Fruit fly (Drosophila melanogaster) whole organism, embryonic: ENCODE measurements around the gene siz.

Experiments
- Atf3 ChIP-seq: fragments of 200-800 bp; sonication (Bioruptor generic); optimal IDR thresholded peaks from 3 replicates; lab custom pipeline; 2016; ENCODE audit warnings: missing biosample characterization, missing genetic modification characterization
- Bteb2 ChIP-seq: fragments of 200-800 bp; sonication (Bioruptor generic); optimal IDR thresholded peaks from 2 replicates; lab custom pipeline; 2016; ENCODE audit warnings: missing biosample characterization, missing genetic modification characterization
- CG11247 ChIP-seq: fragments of 200-800 bp; sonication (Bioruptor generic); IDR thresholded peaks from 2 replicates; pipeline ENCODE4 v1.3.6; 2022; ENCODE audit warnings: missing biosample characterization, missing genetic modification characterization
- CG11398 ChIP-seq: fragments of 200-800 bp; sonication (Bioruptor generic); optimal IDR thresholded peaks from 2 replicates; lab custom pipeline; 2016; ENCODE audit warnings: missing biosample characterization, missing genetic modification characterization
- CG13287 ChIP-seq: fragments of 200-800 bp; sonication (Bioruptor generic); IDR thresholded peaks from 2 replicates; pipeline ENCODE4 v1.3.6; 2022; ENCODE audit warnings: missing biosample characterization, missing genetic modification characterization; ENCODE audit not compliant: partially characterized antibody
- CG13424 ChIP-seq: fragments of 200-800 bp; sonication (Bioruptor generic); optimal IDR thresholded peaks from 2 replicates; lab custom pipeline; 2019; ENCODE audit warnings: missing biosample characterization, mild to moderate bottlenecking, missing genetic modification characterization, moderate library complexity
- CG13775 ChIP-seq: fragments of 200-800 bp; sonication (Bioruptor generic); optimal IDR thresholded peaks from 3 replicates; lab custom pipeline; 2017; ENCODE audit warnings: missing biosample characterization, mild to moderate bottlenecking, missing genetic modification characterization
- CG14014 ChIP-seq: fragments of 200-800 bp; sonication (Bioruptor generic); IDR thresholded peaks from 2 replicates; pipeline ENCODE4 v1.3.6; 2022; ENCODE audit warnings: missing biosample characterization, missing genetic modification characterization
- CG14050 ChIP-seq: fragments of 200-800 bp; sonication (Bioruptor generic); IDR thresholded peaks from 3 replicates; pipeline ENCODE4 v1.3.6; 2022; ENCODE audit warnings: missing biosample characterization, missing genetic modification characterization
- CG15073 ChIP-seq: fragments of 200-800 bp; sonication (Bioruptor generic); optimal IDR thresholded peaks from 2 replicates; lab custom pipeline; 2016; ENCODE audit warnings: missing biosample characterization, missing genetic modification characterization
- CG17328 ChIP-seq: fragments of 200-800 bp; sonication (Bioruptor generic); IDR thresholded peaks from 2 replicates; pipeline ENCODE4 v1.3.6; 2022; ENCODE audit warnings: missing biosample characterization, missing genetic modification characterization
- CG17359 ChIP-seq: fragments of 200-800 bp; sonication (Bioruptor generic); optimal IDR thresholded peaks from 3 replicates; lab custom pipeline; 2018; ENCODE audit warnings: missing biosample characterization, mild to moderate bottlenecking, missing genetic modification characterization, moderate library complexity
- CG17829 ChIP-seq: fragments of 200-800 bp; optimal IDR thresholded peaks from 2 replicates; lab custom pipeline; 2019; ENCODE audit warnings: missing biosample characterization, mild to moderate bottlenecking, missing genetic modification characterization, moderate library complexity
- CG3847 ChIP-seq: fragments of 200-800 bp; sonication (Bioruptor generic); IDR thresholded peaks from 2 replicates; pipeline ENCODE4 v1.3.6; 2022; ENCODE audit warnings: missing biosample characterization, missing genetic modification characterization
- CG4820 ChIP-seq: fragments of 200-800 bp; sonication (Bioruptor generic); optimal IDR thresholded peaks from 3 replicates; lab custom pipeline; 2016; ENCODE audit warnings: missing biosample characterization, missing genetic modification characterization
- CG6765 ChIP-seq: fragments of 200-800 bp; sonication (Bioruptor generic); optimal IDR thresholded peaks from 3 replicates; lab custom pipeline; 2017; ENCODE audit warnings: missing biosample characterization, mild to moderate bottlenecking, missing genetic modification characterization
- CG7556 ChIP-seq: fragments of 200-800 bp; sonication (Bioruptor generic); optimal IDR thresholded peaks from 2 replicates; lab custom pipeline; 2017; ENCODE audit warnings: missing biosample characterization, mild to moderate bottlenecking, missing genetic modification characterization
- CG8089 ChIP-seq: fragments of 200-800 bp; sonication (Bioruptor generic); optimal IDR thresholded peaks from 3 replicates; lab custom pipeline; 2016; ENCODE audit warnings: missing biosample characterization, missing genetic modification characterization
- CHES-1-like ChIP-seq: fragments of 200-800 bp; sonication (Bioruptor generic); optimal IDR thresholded peaks from 2 replicates; lab custom pipeline; 2016; ENCODE audit warnings: missing biosample characterization, missing genetic modification characterization
- D ChIP-seq, 2 experiments: fragments of 200-800 bp in 1 of 2; fragments of >200 bp in 1 of 2; sonication (Bioruptor generic) in 1 of 2; optimal IDR thresholded peaks; 2 replicates in 1 of 2; 3 replicates in 1 of 2; lab custom pipeline; 2017; ENCODE audit warnings: mild to moderate bottlenecking in 1 of 2, missing biosample characterization in 1 of 2, missing genetic modification characterization in 1 of 2, missing genetic modification reagents in 1 of 2
- Dll ChIP-seq: fragments of 200-800 bp; sonication (Bioruptor generic); IDR thresholded peaks from 4 replicates; pipeline ENCODE4 v1.3.6; 2022; ENCODE audit warnings: missing biosample characterization, missing genetic modification characterization; ENCODE audit not compliant: partially characterized antibody
- Fer1 ChIP-seq: fragments of 200-800 bp; sonication (Bioruptor generic); optimal IDR thresholded peaks from 2 replicates; lab custom pipeline; 2017; ENCODE audit warnings: missing biosample characterization, mild to moderate bottlenecking, missing genetic modification characterization
- Fer3 ChIP-seq: fragments of 200-800 bp; sonication (Bioruptor generic); optimal IDR thresholded peaks from 2 replicates; lab custom pipeline; 2018; ENCODE audit warnings: missing biosample characterization, mild to moderate bottlenecking, missing genetic modification characterization, moderate library complexity
- Gsc ChIP-seq: fragments of 200-800 bp; sonication (Bioruptor generic); IDR thresholded peaks from 2 replicates; pipeline ENCODE4 v1.3.6; 2022; ENCODE audit warnings: missing biosample characterization, missing genetic modification characterization
- Mrtf ChIP-seq: fragments of 200-800 bp; sonication (Bioruptor generic); IDR thresholded peaks from 3 replicates; pipeline ENCODE4 v1.3.6; 2022; ENCODE audit warnings: missing biosample characterization, missing genetic modification characterization
- NC2β ChIP-seq: fragments of 200-800 bp; sonication (Bioruptor generic); optimal IDR thresholded peaks from 2 replicates; lab custom pipeline; 2016; ENCODE audit warnings: missing biosample characterization, missing genetic modification characterization
- Spps ChIP-seq: fragments of 200-800 bp; sonication (Bioruptor generic); optimal IDR thresholded peaks from 2 replicates; lab custom pipeline; 2018; ENCODE audit warnings: missing biosample characterization, mild to moderate bottlenecking, missing genetic modification characterization
- Xbp1 ChIP-seq: fragments of 200-800 bp; sonication (Bioruptor generic); optimal IDR thresholded peaks from 3 replicates; lab custom pipeline; 2016; ENCODE audit warnings: missing biosample characterization, mild to moderate bottlenecking, missing genetic modification characterization
- ac ChIP-seq: fragments of 200-800 bp; sonication (Bioruptor generic); optimal IDR thresholded peaks from 3 replicates; lab custom pipeline; 2017; ENCODE audit warnings: missing biosample characterization, mild to moderate bottlenecking, missing genetic modification characterization
- ap ChIP-seq: fragments of 200-800 bp; sonication (Bioruptor generic); IDR thresholded peaks from 2 replicates; pipeline ENCODE4 v1.3.6; 2022; ENCODE audit warnings: missing biosample characterization, missing genetic modification characterization
- ash1 ChIP-seq: fragments of 200-800 bp; sonication (Bioruptor generic); optimal IDR thresholded peaks from 2 replicates; lab custom pipeline; 2018; ENCODE audit warnings: missing biosample characterization, mild to moderate bottlenecking, missing genetic modification characterization
- bab2 ChIP-seq: fragments of 200-800 bp; sonication (Bioruptor generic); optimal IDR thresholded peaks from 2 replicates; lab custom pipeline; 2016; ENCODE audit warnings: missing biosample characterization, missing genetic modification characterization
- dm ChIP-seq: fragments of 200-800 bp; sonication (Bioruptor generic); optimal IDR thresholded peaks from 3 replicates; lab custom pipeline; 2016; ENCODE audit warnings: missing biosample characterization, missing genetic modification characterization
- esg ChIP-seq: fragments of 200-800 bp; sonication (Bioruptor generic); conservative IDR thresholded peaks from 2 replicates; pipeline ENCODE4 v1.3.6; 2022; ENCODE audit warnings: missing biosample characterization, missing genetic modification characterization
- exex ChIP-seq: fragments of 200-800 bp; sonication (Bioruptor generic); optimal IDR thresholded peaks from 4 replicates; lab custom pipeline; 2018; ENCODE audit warnings: missing biosample characterization, mild to moderate bottlenecking, missing genetic modification characterization, moderate library complexity
- gsb-n ChIP-seq: fragments of 200-800 bp; sonication (Bioruptor generic); optimal IDR thresholded peaks from 3 replicates; lab custom pipeline; 2018; ENCODE audit warnings: missing biosample characterization, mild to moderate bottlenecking, missing genetic modification characterization
- hkb ChIP-seq, 2 experiments: fragments of 200-800 bp in 1 of 2; fragments of >200 bp in 1 of 2; sonication (Bioruptor generic) in 1 of 2; IDR thresholded peaks in 1 of 2; optimal IDR thresholded peaks in 1 of 2; 2 replicates each; pipeline versions ENCODE4 v1.3.6 to Lab custom; 2017 to 2022; ENCODE audit warnings: missing biosample characterization in 1 of 2, missing genetic modification characterization in 1 of 2
- lbe ChIP-seq: fragments of 200-800 bp; sonication (Bioruptor generic); optimal IDR thresholded peaks from 2 replicates; lab custom pipeline; 2016; ENCODE audit warnings: missing biosample characterization, mild to moderate bottlenecking, missing genetic modification characterization
- lilli ChIP-seq: fragments of 200-800 bp; sonication (Bioruptor generic); optimal IDR thresholded peaks from 3 replicates; lab custom pipeline; 2016; ENCODE audit warnings: missing biosample characterization, missing genetic modification characterization
- lmd ChIP-seq: fragments of 200-800 bp; sonication (Bioruptor generic); IDR thresholded peaks from 2 replicates; pipeline ENCODE4 v1.3.6; 2022; ENCODE audit warnings: missing biosample characterization, missing genetic modification characterization
- oc ChIP-seq: fragments of 200-800 bp; sonication (Bioruptor generic); optimal IDR thresholded peaks from 2 replicates; lab custom pipeline; 2018; ENCODE audit warnings: missing biosample characterization, mild to moderate bottlenecking, missing genetic modification characterization, moderate library complexity
- onecut ChIP-seq: fragments of 200-800 bp; sonication (Bioruptor generic); IDR thresholded peaks from 2 replicates; pipeline ENCODE4 v1.3.6; 2022; ENCODE audit warnings: missing biosample characterization, missing genetic modification characterization
- phol ChIP-seq: fragments of 200-800 bp; sonication (Bioruptor generic); optimal IDR thresholded peaks from 3 replicates; lab custom pipeline; 2018; ENCODE audit warnings: missing biosample characterization, mild to moderate bottlenecking, missing genetic modification characterization, moderate library complexity
- pum ChIP-seq: fragments of 200-800 bp; sonication (Bioruptor generic); optimal IDR thresholded peaks from 2 replicates; lab custom pipeline; 2016; ENCODE audit warnings: missing biosample characterization, missing genetic modification characterization
- ssp ChIP-seq: fragments of 200-800 bp; sonication (Bioruptor generic); IDR thresholded peaks from 2 replicates; pipeline ENCODE4 v1.3.6; 2022; ENCODE audit warnings: missing biosample characterization, missing genetic modification characterization
- stc ChIP-seq: fragments of 200-800 bp; sonication (Bioruptor generic); IDR thresholded peaks from 2 replicates; pipeline ENCODE4 v1.3.6; 2022; ENCODE audit warnings: missing biosample characterization, missing genetic modification characterization
- toy ChIP-seq: fragments of 200-800 bp; sonication (Bioruptor generic); IDR thresholded peaks from 2 replicates; pipeline ENCODE4 v1.3.6; 2022; ENCODE audit warnings: missing biosample characterization, missing genetic modification characterization
- yki ChIP-seq: fragments of >200 bp; optimal IDR thresholded peaks from 3 replicates; lab custom pipeline; 2018
- z ChIP-seq: fragments of 200-800 bp; sonication (Bioruptor generic); IDR thresholded peaks from 3 replicates; pipeline ENCODE4 v1.3.6; 2022; ENCODE audit warnings: missing biosample characterization, missing genetic modification characterization

Gene siz

dm6 chr3L:21009405-21010120, 24.8 kb upstream of the siz start (continued):
- peak; percentile 9 for TF ChIP-seq CG6765 (GFP tag; lab: Kevin White, UChicago)
- no peak for TF ChIP-seq Spps
- peak; percentile 73 for TF ChIP-seq CHES-1-like
- no peak for TF ChIP-seq D (optimal IDR thresholded peaks at IDR 0.05; lab: Kevin White, UChicago)
- no peak for TF ChIP-seq D (GFP tag; optimal IDR thresholded peaks at IDR 0.05; lab: Kevin White, UChicago)
- TF ChIP-seq CG15073 (GFP tag; lab: Kevin White, UChicago): no peak
- TF ChIP-seq Bteb2 (GFP tag; lab: Kevin White, UChicago): peak; percentile 21
- TF ChIP-seq z (GFP tag; lab: Robert Waterston, UW): no peak
- TF ChIP-seq CG4820: peak; percentile 28
- TF ChIP-seq Gsc (GFP tag; lab: Robert Waterston, UW): no peak
- TF ChIP-seq lmd: no peak; the same call in 1 of the 2 replicates
- TF ChIP-seq Fer1 (GFP tag; lab: Kevin White, UChicago): peak; percentile 32
- TF ChIP-seq CG14014 (GFP tag; lab: Robert Waterston, UW): peak; percentile 56
- TF ChIP-seq CG17829 (tag; lab: Kevin White, UChicago): peak; percentile 4
- TF ChIP-seq CG17359 (tag; lab: Kevin White, UChicago): peak; percentile 60
- no peak for TF ChIP-seq CG8089
- no peak for TF ChIP-seq ssp (GFP tag; lab: Robert Waterston, UW)
- TF ChIP-seq pum (GFP tag; lab: Kevin White, UChicago): peak; percentile 5
- peak; percentile 72; the same call in 1 of the 2 replicates for TF ChIP-seq stc (GFP tag; lab: Robert Waterston, UW)
- TF ChIP-seq CG7556 (GFP tag; lab: Kevin White, UChicago): peak; percentile 46
- no peak for TF ChIP-seq Atf3 (GFP tag; lab: Kevin White, UChicago)
- peak; percentile 24 for TF ChIP-seq oc (tag; lab: Kevin White, UChicago)
- TF ChIP-seq ash1 (GFP tag; lab: Kevin White, UChicago): no peak
- TF ChIP-seq yki: peak; percentile 17
- peak; percentile 60 for TF ChIP-seq CG17328 (GFP tag; lab: Robert Waterston, UW)
- peak; percentile 52; the same call in 1 of the 2 replicates for TF ChIP-seq ap (GFP tag; lab: Robert Waterston, UW)
- 0 out of 3 replicates have a peak, but pooled peaks have one; percentile 49 for TF ChIP-seq CG14050 (GFP tag; lab: Robert Waterston, UW)
- TF ChIP-seq gsb-n: no peak
- peak; percentile 21 for TF ChIP-seq CG13424 (tag; lab: Kevin White, UChicago)
- peak; percentile 71 for TF ChIP-seq lbe (GFP tag; lab: Kevin White, UChicago)
- peak; percentile 32 for TF ChIP-seq phol
- peak; percentile 51 for TF ChIP-seq Xbp1 (GFP tag; lab: Kevin White, UChicago)
- TF ChIP-seq toy (GFP tag; lab: Robert Waterston, UW): no peak
- TF ChIP-seq onecut (GFP tag; lab: Robert Waterston, UW): 0 out of 2 replicates have a peak, but pooled peaks have one; percentile 14
- no peak for TF ChIP-seq exex
- peak; percentile 58 for TF ChIP-seq NC2β
- peak; percentile 20 for TF ChIP-seq bab2 (GFP tag; lab: Kevin White, UChicago)
- no peak for TF ChIP-seq ac (GFP tag; lab: Kevin White, UChicago)
- TF ChIP-seq Dll (GFP tag; lab: Robert Waterston, UW): no peak
- peak; percentile 54 for TF ChIP-seq lilli (GFP tag; lab: Kevin White, UChicago)
- peak; percentile 35 for TF ChIP-seq CG13775 (GFP tag; lab: Kevin White, UChicago)
- peak; percentile 32 for TF ChIP-seq Fer3 (tag; lab: Kevin White, UChicago)
- no peak; the same call in 1 of the 2 replicates for TF ChIP-seq CG3847 (GFP tag; lab: Robert Waterston, UW)
- TF ChIP-seq CG13287: peak; percentile 16; the same call in 1 of the 2 replicates
- no peak for TF ChIP-seq Mrtf
- TF ChIP-seq CG11398 (GFP tag; lab: Kevin White, UChicago): no peak
- peak; percentile 3 for TF ChIP-seq dm
- no peak for TF ChIP-seq CG11247 (GFP tag; lab: Robert Waterston, UW)
- peak; percentile 42 for TF ChIP-seq esg (GFP tag; lab: Robert Waterston, UW)
- TF ChIP-seq hkb (optimal IDR thresholded peaks at IDR 0.05; lab: Kevin White, UChicago): no peak
- peak; percentile 70 for TF ChIP-seq hkb (GFP tag; IDR thresholded peaks at IDR 0.05; lab: Robert Waterston, UW)
